Worm (Caenorhabditis elegans): ENCODE results near the gene pqn-41.

DNA sequence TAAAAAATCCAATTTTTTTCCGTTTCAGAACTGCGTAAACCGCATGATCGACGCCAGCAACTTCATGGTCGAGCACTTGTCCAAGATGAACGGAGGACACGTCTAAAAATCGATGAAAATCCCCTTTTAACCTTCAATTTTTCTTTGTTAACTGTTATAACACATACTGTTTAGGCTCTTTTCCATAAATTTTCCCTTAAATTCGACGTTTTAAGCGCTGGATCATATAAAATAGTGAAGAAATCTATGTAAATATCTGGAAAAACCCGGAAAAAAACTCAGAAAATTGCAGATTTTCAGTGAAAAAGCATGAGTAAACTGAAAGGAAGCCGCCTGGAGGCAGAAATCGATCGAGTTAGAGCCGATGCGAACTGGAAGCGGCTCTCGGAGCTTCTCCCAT is 45.6 kb upstream of the pqn-41 start, which contains the start of gene ttc-7:
- TF ChIP-seq vab-15 (tag; optimal IDR thresholded peaks at IDR 0.05): no peak
- TF ChIP-seq tbx-2 (tag; optimal IDR thresholded peaks at IDR 0.05): no peak
- TF ChIP-seq nhr-77 (tag; optimal IDR thresholded peaks at IDR 0.05): no peak
- TF ChIP-seq zag-1 (tag; optimal IDR thresholded peaks at IDR 0.05): no peak
- no peak for TF ChIP-seq mdl-1 (tag; optimal IDR thresholded peaks at IDR 0.05)
- TF ChIP-seq unc-62 (GFP tag; optimal IDR thresholded peaks at IDR 0.05): no peak

All from whole organism, L1 larva.